Worm (Caenorhabditis elegans) whole organism, L2 larva: ENCODE data around the gene F36H12.5.
"Not testable (repeated sequence)": the region's sequence is repeated elsewhere in the genome, so short reads cannot be mapped to it uniquely, and the experiment has no call there.

Experiments
- ama-1 ChIP-seq: fragments of 150-350 bp; optimal IDR thresholded peaks from 2 replicates; lab custom pipeline; 2018; ENCODE audit warnings: inconsistent platforms
- ceh-16 ChIP-seq: fragments of 150-350 bp; optimal IDR thresholded peaks from 2 replicates; lab custom pipeline; 2014; ENCODE audit warnings: missing biosample characterization, missing genetic modification characterization
- elt-3 ChIP-seq: sonication (generic microtip); optimal IDR thresholded peaks from 2 replicates; lab custom pipeline; 2017; ENCODE audit warnings: missing biosample characterization, missing genetic modification characterization
- lin-11 ChIP-seq: fragments of 150-350 bp; sonication (generic microtip); optimal IDR thresholded peaks from 2 replicates; lab custom pipeline; 2014; ENCODE audit warnings: missing biosample characterization, missing genetic modification characterization, inconsistent platforms, mixed read lengths
- lin-39 ChIP-seq: fragments of 150-350 bp; optimal IDR thresholded peaks from 2 replicates; lab custom pipeline; 2014; ENCODE audit warnings: missing biosample characterization, missing genetic modification reagents, missing genetic modification characterization
- nhr-11 ChIP-seq: fragments of 150-350 bp; optimal IDR thresholded peaks from 2 replicates; lab custom pipeline; 2014; ENCODE audit warnings: missing biosample characterization, missing genetic modification characterization
- nhr-6 ChIP-seq: fragments of 150-350 bp; optimal IDR thresholded peaks from 2 replicates; lab custom pipeline; 2014; ENCODE audit warnings: missing biosample characterization, missing genetic modification characterization
- nhr-77 ChIP-seq: fragments of 150-350 bp; optimal IDR thresholded peaks from 2 replicates; lab custom pipeline; 2014; ENCODE audit warnings: missing biosample characterization, missing genetic modification characterization
- snpc-4 ChIP-seq: fragments of 150-350 bp; optimal IDR thresholded peaks from 2 replicates; lab custom pipeline; 2014; ENCODE audit warnings: missing biosample characterization, missing genetic modification characterization
- unc-62 ChIP-seq: fragments of 150-350 bp; optimal IDR thresholded peaks from 2 replicates; lab custom pipeline; 2014; ENCODE audit warnings: missing biosample characterization, missing genetic modification reagents, missing genetic modification characterization
- ztf-11 ChIP-seq: sonication (generic microtip); optimal IDR thresholded peaks from 2 replicates; lab custom pipeline; 2017; ENCODE audit warnings: missing biosample characterization, missing genetic modification characterization

DNA sequence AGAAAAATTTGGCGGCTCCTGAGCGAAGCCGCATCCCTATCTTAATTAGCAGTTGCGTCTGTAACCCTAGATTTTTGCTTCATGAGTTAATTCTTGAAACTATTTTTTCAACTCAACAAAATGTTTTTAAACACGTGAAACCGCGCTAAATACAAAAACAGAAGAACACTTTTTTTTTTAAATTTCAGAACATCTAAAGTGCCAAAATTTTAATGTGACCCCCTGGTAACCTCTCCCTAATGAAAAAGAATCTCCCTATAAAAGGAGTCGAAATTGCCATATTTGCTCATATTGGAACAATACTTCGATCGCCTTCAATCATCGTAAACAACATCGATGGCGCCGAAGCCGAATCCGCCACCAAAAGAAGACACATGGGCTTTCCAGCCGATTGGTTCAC, 48.1 kb upstream of the F36H12.5 start, which contains the start of gene nsph-4.2:
- TF ChIP-seq unc-62 (GFP tag; lab: Kevin White, UChicago); snpc-4 (tag; lab: Kevin White, UChicago); ama-1 (lab: Kevin White, UChicago); nhr-11; ztf-11 (tag; lab: Kevin White, UChicago); nhr-77 (tag; lab: Kevin White, UChicago); nhr-6; ceh-16 (tag; lab: Kevin White, UChicago); elt-3 (tag; lab: Kevin White, UChicago); lin-39; lin-11: not testable (repeated sequence)
